Worm (Caenorhabditis elegans) whole organism, L1 larva: ENCODE data around the gene Y60C6A.3.

Source experiments
- C16A3.4 ChIP-seq: fragments of 150-350 bp; optimal IDR thresholded peaks from 2 replicates; lab custom pipeline; 2014; ENCODE audit warnings: missing biosample characterization, missing genetic modification characterization
- aha-1 ChIP-seq: fragments of 150-350 bp; optimal IDR thresholded peaks from 2 replicates; lab custom pipeline; 2014; ENCODE audit warnings: missing biosample characterization, missing genetic modification characterization
- alr-1 ChIP-seq: fragments of 200-800 bp; sonication (Bioruptor generic); optimal IDR thresholded peaks from 2 replicates; lab custom pipeline; 2018; ENCODE audit warnings: borderline replicate concordance, mild to moderate bottlenecking, missing genetic modification characterization, missing compliant biosample characterization
- aly-2 ChIP-seq: fragments of 150-350 bp; optimal IDR thresholded peaks from 2 replicates; lab custom pipeline; 2014; ENCODE audit warnings: missing biosample characterization, missing genetic modification characterization
- ama-1 ChIP-seq: fragments of 150-350 bp; optimal IDR thresholded peaks from 2 replicates; lab custom pipeline; 2014
- blmp-1 ChIP-seq: fragments of 150-350 bp; optimal IDR thresholded peaks from 2 replicates; lab custom pipeline; 2014; ENCODE audit warnings: missing biosample characterization, missing genetic modification characterization
- ces-1 ChIP-seq: fragments of 150-350 bp; optimal IDR thresholded peaks from 2 replicates; lab custom pipeline; 2014; ENCODE audit warnings: missing biosample characterization, missing genetic modification reagents, missing genetic modification characterization
- dpl-1 ChIP-seq, 3 experiments: fragments of 150-350 bp in 2 of 3; sonication (generic microtip) in 1 of 3; optimal IDR thresholded peaks; 2 replicates each; lab custom pipeline; 2014 to 2017; ENCODE audit warnings: missing biosample characterization in 3 of 3, missing genetic modification characterization in 3 of 3, missing genetic modification reagents in 3 of 3
- dsc-1 ChIP-seq: sonication (generic microtip); optimal IDR thresholded peaks from 2 replicates; lab custom pipeline; 2016; ENCODE audit warnings: mild to moderate bottlenecking, missing genetic modification characterization, missing compliant biosample characterization
- efl-1 ChIP-seq, 4 experiments: fragments of 150-350 bp; optimal IDR thresholded peaks in 3 of 4; peaks in 1 of 4; 1 replicate in 1 of 4; 2 replicates in 3 of 4; lab custom pipeline; 2014; ENCODE audit warnings: missing biosample characterization in 2 of 4, missing genetic modification characterization in 2 of 4, missing genetic modification reagents in 2 of 4
- efl-3 ChIP-seq: fragments of 200-800 bp; sonication (Bioruptor generic); optimal IDR thresholded peaks from 2 replicates; lab custom pipeline; 2018; ENCODE audit warnings: mild to moderate bottlenecking, missing genetic modification characterization, missing compliant biosample characterization
- egl-27 ChIP-seq, 2 experiments: fragments of 150-350 bp in 1 of 2; sonication (generic microtip); optimal IDR thresholded peaks; 3 replicates each; lab custom pipeline; 2017 to 2018; ENCODE audit warnings: missing biosample characterization in 2 of 2, missing genetic modification characterization in 2 of 2, missing genetic modification reagents in 2 of 2
- elt-2 ChIP-seq: sonication (generic microtip); optimal IDR thresholded peaks from 2 replicates; lab custom pipeline; 2016; ENCODE audit warnings: missing genetic modification characterization, mild to moderate bottlenecking, inconsistent platforms, missing compliant biosample characterization, missing genetic modification reagents
- fkh-10 ChIP-seq: sonication (generic microtip); optimal IDR thresholded peaks from 2 replicates; lab custom pipeline; 2017; ENCODE audit warnings: missing biosample characterization, missing genetic modification reagents, missing genetic modification characterization
- fkh-8 ChIP-seq: sonication (generic microtip); optimal IDR thresholded peaks from 2 replicates; lab custom pipeline; 2016; ENCODE audit warnings: mild to moderate bottlenecking, missing genetic modification characterization, missing compliant biosample characterization
- fos-1 ChIP-seq: fragments of 150-350 bp; optimal IDR thresholded peaks from 2 replicates; lab custom pipeline; 2014; ENCODE audit warnings: missing biosample characterization, missing genetic modification characterization
- grh-1 ChIP-seq: fragments of 200-800 bp; sonication (Bioruptor generic); IDR thresholded peaks from 2 replicates; pipeline ENCODE4 v1.3.6; 2022; ENCODE audit warnings: missing genetic modification reagents, missing genetic modification characterization, missing compliant biosample characterization
- hlh-17 ChIP-seq: fragments of 200-800 bp; sonication (Bioruptor generic); optimal IDR thresholded peaks from 2 replicates; lab custom pipeline; 2018; ENCODE audit warnings: missing genetic modification characterization, mild to moderate bottlenecking, missing compliant biosample characterization, moderate library complexity, borderline replicate concordance
- hlh-4 ChIP-seq: sonication (generic microtip); optimal IDR thresholded peaks from 2 replicates; lab custom pipeline; 2016; ENCODE audit warnings: mild to moderate bottlenecking, missing genetic modification characterization, missing compliant biosample characterization
- irx-1 ChIP-seq: sonication (generic microtip); optimal IDR thresholded peaks from 2 replicates; lab custom pipeline; 2016; ENCODE audit warnings: missing genetic modification characterization, missing compliant biosample characterization
- isw-1 ChIP-seq: fragments of 200-800 bp; sonication (Bioruptor generic); IDR thresholded peaks from 2 replicates; pipeline ENCODE4 v1.3.6; 2022; ENCODE audit warnings: missing genetic modification characterization, missing compliant biosample characterization
- lin-13 ChIP-seq: fragments of 150-350 bp; optimal IDR thresholded peaks from 2 replicates; lab custom pipeline; 2014; ENCODE audit warnings: missing biosample characterization, missing genetic modification reagents, missing genetic modification characterization
- lin-15B ChIP-seq: fragments of 150-350 bp; sonication (generic microtip); optimal IDR thresholded peaks from 3 replicates; lab custom pipeline; 2014; ENCODE audit warnings: missing biosample characterization, missing genetic modification characterization
- lsy-2 ChIP-seq, 2 experiments: fragments of 150-350 bp; optimal IDR thresholded peaks; 2 replicates each; lab custom pipeline; 2014; ENCODE audit warnings: missing biosample characterization in 2 of 2, missing genetic modification characterization in 2 of 2
- mdl-1 ChIP-seq, 2 experiments: fragments of 150-350 bp; optimal IDR thresholded peaks; 2 replicates each; lab custom pipeline; 2014 to 2017; ENCODE audit warnings: missing biosample characterization in 2 of 2, missing genetic modification characterization in 2 of 2, inconsistent platforms in 1 of 2
- mef-2 ChIP-seq: fragments of 150-350 bp; optimal IDR thresholded peaks from 2 replicates; lab custom pipeline; 2014; ENCODE audit warnings: missing biosample characterization, missing genetic modification characterization
- mep-1 ChIP-seq: fragments of 150-350 bp; optimal IDR thresholded peaks from 2 replicates; lab custom pipeline; 2014; ENCODE audit warnings: missing biosample characterization, missing genetic modification characterization
- nhr-11 ChIP-seq: fragments of 150-350 bp; optimal IDR thresholded peaks from 2 replicates; lab custom pipeline; 2014; ENCODE audit warnings: missing biosample characterization, missing genetic modification characterization
- nhr-12 ChIP-seq: sonication (generic microtip); optimal IDR thresholded peaks from 2 replicates; lab custom pipeline; 2017; ENCODE audit warnings: missing biosample characterization, missing genetic modification characterization
- nhr-19 ChIP-seq: fragments of 200-800 bp; sonication (Bioruptor generic); conservative IDR thresholded peaks from 2 replicates; pipeline ENCODE4 v1.3.6; 2022; ENCODE audit warnings: missing genetic modification characterization, missing compliant biosample characterization
- nhr-20 ChIP-seq: sonication (generic microtip); optimal IDR thresholded peaks from 2 replicates; lab custom pipeline; 2016; ENCODE audit warnings: mild to moderate bottlenecking, missing genetic modification characterization, missing compliant biosample characterization
- nhr-237 ChIP-seq: fragments of 150-350 bp; optimal IDR thresholded peaks from 2 replicates; lab custom pipeline; 2014; ENCODE audit warnings: missing biosample characterization, missing genetic modification characterization
- nhr-28 ChIP-seq: fragments of 150-350 bp; optimal IDR thresholded peaks from 2 replicates; lab custom pipeline; 2014; ENCODE audit warnings: missing biosample characterization, missing genetic modification characterization
- nhr-47 ChIP-seq: sonication (generic microtip); optimal IDR thresholded peaks from 2 replicates; lab custom pipeline; 2016; ENCODE audit warnings: mild to moderate bottlenecking, missing genetic modification characterization, moderate library complexity, missing compliant biosample characterization
- nhr-71 ChIP-seq: sonication (generic microtip); optimal IDR thresholded peaks from 2 replicates; lab custom pipeline; 2016; ENCODE audit warnings: mild to moderate bottlenecking, missing genetic modification characterization, moderate library complexity, missing compliant biosample characterization
- nhr-76 ChIP-seq: sonication (generic microtip); optimal IDR thresholded peaks from 2 replicates; lab custom pipeline; 2017; ENCODE audit warnings: missing biosample characterization, missing genetic modification characterization
- nhr-84 ChIP-seq: sonication (generic microtip); optimal IDR thresholded peaks from 2 replicates; lab custom pipeline; 2017; ENCODE audit warnings: missing biosample characterization, missing genetic modification characterization
- nhr-85 ChIP-seq: sonication (generic microtip); peaks from one replicate; lab custom pipeline; 2016; ENCODE audit warnings: missing genetic modification characterization, inconsistent platforms, missing compliant biosample characterization
- nhr-90 ChIP-seq: sonication (generic microtip); optimal IDR thresholded peaks from 2 replicates; lab custom pipeline; 2016; ENCODE audit warnings: mild to moderate bottlenecking, missing genetic modification characterization, missing compliant biosample characterization; ENCODE audit not compliant: poor library complexity
- pag-3 ChIP-seq: sonication (generic microtip); optimal IDR thresholded peaks from 2 replicates; lab custom pipeline; 2017; ENCODE audit warnings: missing genetic modification characterization, mild to moderate bottlenecking, missing compliant biosample characterization, antibody characterized with exemption, borderline replicate concordance; ENCODE audit not compliant: insufficient read depth
- rnt-1 ChIP-seq: sonication (generic microtip); optimal IDR thresholded peaks from 2 replicates; lab custom pipeline; 2016; ENCODE audit warnings: mild to moderate bottlenecking, missing genetic modification characterization, moderate library complexity, missing compliant biosample characterization
- skn-1 ChIP-seq: fragments of 150-350 bp; optimal IDR thresholded peaks from 2 replicates; lab custom pipeline; 2014; ENCODE audit warnings: missing biosample characterization, missing genetic modification characterization
- snpc-4 ChIP-seq: fragments of 150-350 bp; optimal IDR thresholded peaks from 2 replicates; lab custom pipeline; 2014; ENCODE audit warnings: missing biosample characterization, missing genetic modification characterization
- sox-4 ChIP-seq: sonication (generic microtip); optimal IDR thresholded peaks from 2 replicates; lab custom pipeline; 2016; ENCODE audit warnings: missing genetic modification characterization, missing compliant biosample characterization
- sup-37 ChIP-seq: fragments of 200-800 bp; sonication (Bioruptor generic); optimal IDR thresholded peaks from 2 replicates; lab custom pipeline; 2018; ENCODE audit warnings: mild to moderate bottlenecking, missing genetic modification characterization, missing compliant biosample characterization
- swsn-7 ChIP-seq: sonication (generic microtip); optimal IDR thresholded peaks from 2 replicates; lab custom pipeline; 2016; ENCODE audit warnings: missing genetic modification characterization, missing compliant biosample characterization
- tbx-2 ChIP-seq: sonication (generic microtip); optimal IDR thresholded peaks from 2 replicates; lab custom pipeline; 2016; ENCODE audit warnings: missing genetic modification characterization, missing compliant biosample characterization
- tlp-1 ChIP-seq: fragments of 150-350 bp; optimal IDR thresholded peaks from 2 replicates; lab custom pipeline; 2014; ENCODE audit warnings: missing biosample characterization, missing genetic modification characterization
- unc-30 ChIP-seq: sonication (generic microtip); optimal IDR thresholded peaks from 2 replicates; lab custom pipeline; 2017; ENCODE audit warnings: missing biosample characterization, missing genetic modification characterization
- unc-86 ChIP-seq: sonication (generic microtip); optimal IDR thresholded peaks from 2 replicates; lab custom pipeline; 2016; ENCODE audit warnings: missing genetic modification characterization, missing compliant biosample characterization
- vab-15 ChIP-seq: sonication (generic microtip); optimal IDR thresholded peaks from 2 replicates; lab custom pipeline; 2017; ENCODE audit warnings: missing genotype, mild to moderate bottlenecking, missing genetic modification characterization, missing compliant biosample characterization
- zag-1 ChIP-seq: fragments of 150-350 bp; optimal IDR thresholded peaks from 2 replicates; lab custom pipeline; 2014; ENCODE audit warnings: missing biosample characterization, missing genetic modification characterization
- ztf-11 ChIP-seq, 2 experiments: sonication (generic microtip); optimal IDR thresholded peaks; 2 replicates each; lab custom pipeline; 2016 to 2017; ENCODE audit warnings: missing genetic modification characterization in 2 of 2, missing biosample characterization in 1 of 2, missing compliant biosample characterization in 1 of 2
- ztf-4 ChIP-seq: fragments of 150-350 bp; optimal IDR thresholded peaks from 2 replicates; lab custom pipeline; 2014; ENCODE audit warnings: missing biosample characterization, missing genetic modification characterization

The Y60C6A.3 gene

DNA sequence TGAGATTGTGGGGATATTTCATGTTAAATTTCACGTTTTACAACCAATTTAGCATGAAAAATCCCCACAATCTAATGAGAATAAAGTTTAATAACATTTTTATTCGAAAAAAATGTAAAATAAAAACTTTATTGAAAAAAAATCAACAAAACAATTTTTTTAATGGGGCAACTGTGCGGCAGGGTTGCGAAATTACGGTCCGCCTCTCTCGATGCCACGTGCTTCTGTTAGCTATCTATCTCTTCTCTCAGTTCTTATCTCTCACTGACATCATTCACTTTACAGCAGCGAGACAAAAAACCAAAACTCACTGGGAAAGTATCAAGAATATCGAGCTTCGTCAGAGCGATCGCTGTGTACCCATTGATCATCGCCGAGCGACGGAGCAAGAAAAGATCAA lies 35.0 kb downstream of the Y60C6A.3 start (continued):
- no peak for TF ChIP-seq ama-1 (lab: Kevin White, UChicago)
- no peak for TF ChIP-seq ztf-11 (tag; optimal IDR thresholded peaks at IDR 0.05; lab: Kevin White, UChicago)
- no peak for TF ChIP-seq tlp-1
- peak in 1 of 3 experiments; percentile 21 for TF ChIP-seq dpl-1 (GFP tag; optimal IDR thresholded peaks at IDR 0.05; lab: Kevin White, UChicago)
- no peak for TF ChIP-seq mep-1 (tag; lab: Kevin White, UChicago)
- peak; percentile 31 for TF ChIP-seq nhr-19 (GFP tag; lab: Robert Waterston, UW)
- no peak for TF ChIP-seq lin-15B (tag; lab: Kevin White, UChicago)
- TF ChIP-seq lin-13 (GFP tag; lab: Kevin White, UChicago) = no peak
- TF ChIP-seq nhr-76 (tag; lab: Kevin White, UChicago) = no peak
- no peak for TF ChIP-seq C16A3.4 (tag; lab: Kevin White, UChicago)
- TF ChIP-seq unc-86 (tag; lab: Kevin White, UChicago) = no peak
- TF ChIP-seq fos-1 = no peak
- TF ChIP-seq ztf-4 (tag; lab: Kevin White, UChicago) = no peak
- TF ChIP-seq blmp-1 = no peak
- TF ChIP-seq nhr-84 (tag; lab: Kevin White, UChicago) = no peak
- TF ChIP-seq vab-15 (tag; lab: Kevin White, UChicago) = no peak
- peak; percentile 22 for TF ChIP-seq nhr-20 (tag; lab: Kevin White, UChicago)
- TF ChIP-seq ces-1 (GFP tag; lab: Kevin White, UChicago) = no peak
- no peak for TF ChIP-seq hlh-4
- no peak for TF ChIP-seq fkh-10
- no peak for TF ChIP-seq sox-4 (tag; lab: Kevin White, UChicago)
- TF ChIP-seq swsn-7 (tag; lab: Kevin White, UChicago) = no peak
- no peak for TF ChIP-seq aly-2
- TF ChIP-seq tbx-2 (tag; lab: Kevin White, UChicago) = peak; percentile 32
- TF ChIP-seq nhr-90 (tag; lab: Kevin White, UChicago) = no peak
- no peak for TF ChIP-seq nhr-47 (tag; lab: Kevin White, UChicago)
- no peak for TF ChIP-seq zag-1 (tag; lab: Kevin White, UChicago)
- no peak for TF ChIP-seq pag-3 (tag; lab: Kevin White, UChicago)
- TF ChIP-seq egl-27 (tag; optimal IDR thresholded peaks at IDR 0.05; lab: Kevin White, UChicago) = no peak
- no peak for TF ChIP-seq isw-1
- TF ChIP-seq grh-1 (GFP tag; lab: Robert Waterston, UW) = no peak
- no peak for TF ChIP-seq unc-30
- peak in 1 of 2 experiments; percentile 72 for TF ChIP-seq mdl-1 (tag; optimal IDR thresholded peaks at IDR 0.05; lab: Kevin White, UChicago)
- TF ChIP-seq nhr-71 (tag; lab: Kevin White, UChicago) = peak; percentile 65
- TF ChIP-seq sup-37 (GFP tag; lab: Kevin White, UChicago) = no peak
- TF ChIP-seq efl-1 (optimal IDR thresholded peaks at IDR 0.05; lab: Kevin White, UChicago) = no peak
- TF ChIP-seq efl-1 (GFP tag; optimal IDR thresholded peaks at IDR 0.05 in 1 of 2; lab: Kevin White, UChicago) = no peak
- TF ChIP-seq efl-3 (GFP tag; lab: Kevin White, UChicago) = no peak
- no peak for TF ChIP-seq nhr-12 (tag; lab: Kevin White, UChicago)
- TF ChIP-seq aha-1 (tag; lab: Kevin White, UChicago) = no peak
- TF ChIP-seq nhr-85 (tag; lab: Kevin White, UChicago) = no peak
- no peak for TF ChIP-seq nhr-11 (tag; lab: Kevin White, UChicago)
- no peak for TF ChIP-seq alr-1 (tag; lab: Kevin White, UChicago)
- no peak for TF ChIP-seq nhr-28 (tag; lab: Kevin White, UChicago)
- TF ChIP-seq mef-2 (tag; lab: Kevin White, UChicago) = no peak
- no peak for TF ChIP-seq elt-2
- TF ChIP-seq dsc-1 (tag; lab: Kevin White, UChicago) = no peak
- no peak for TF ChIP-seq rnt-1 (tag; lab: Kevin White, UChicago)
- TF ChIP-seq skn-1 (tag; lab: Kevin White, UChicago) = peak; percentile 39
- TF ChIP-seq snpc-4 (tag; lab: Kevin White, UChicago) = no peak
- TF ChIP-seq hlh-17 = no peak
- TF ChIP-seq nhr-237 (tag; lab: Kevin White, UChicago) = no peak
- peak in 1 of 2 experiments; percentile 35 for TF ChIP-seq lsy-2 (tag; optimal IDR thresholded peaks at IDR 0.05; lab: Kevin White, UChicago)
- TF ChIP-seq irx-1 = no peak
- TF ChIP-seq fkh-8 (tag; lab: Kevin White, UChicago) = no peak
